Worm (Caenorhabditis elegans): Measurements from ENCODE around the gene flp-15.

Gene flp-15

DNA sequence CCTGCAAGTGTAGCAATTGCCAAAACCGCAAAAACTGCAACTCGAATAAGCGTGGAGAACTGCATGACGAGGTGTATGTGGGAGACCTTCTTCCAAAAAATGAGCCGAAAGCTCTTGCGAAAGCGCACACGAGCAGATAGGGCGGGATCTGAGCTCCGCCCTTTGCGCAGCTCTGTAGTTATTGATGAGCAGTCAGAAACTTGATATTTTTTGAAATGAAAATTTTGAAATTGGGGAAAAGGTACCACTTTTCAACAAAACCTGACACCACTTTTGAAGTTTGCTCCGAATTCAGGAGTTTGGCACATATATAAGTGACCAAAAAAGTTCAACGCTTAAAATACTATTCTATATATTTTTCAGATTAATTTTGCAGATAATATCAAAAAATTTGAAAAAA lies at the start of gene flp-15:
TSS of gene flp-15 (minus strand) at position 101 of the 400 bp plus-strand sequence.
- TF ChIP-seq ztf-29 (GFP tag; IDR thresholded peaks at IDR 0.05) (no peak), T22C8.4 (GFP tag; IDR thresholded peaks at IDR 0.05) (no peak), ref-1 (GFP tag; conservative IDR thresholded peaks at IDR 0.05) (no peak), ztf-23 (GFP tag; IDR thresholded peaks at IDR 0.05) (no peak), flt-1 (GFP tag; IDR thresholded peaks at IDR 0.05) (no peak), tab-1 (GFP tag; IDR thresholded peaks at IDR 0.05) (no peak), cog-1 (tag; optimal IDR thresholded peaks at IDR 0.05) (no peak), med-1 (GFP tag; optimal IDR thresholded peaks at IDR 0.05; ENCODE audit: insufficient read depth) (no peak), klf-2 (GFP tag; conservative IDR thresholded peaks at IDR 0.05) (no peak)

DNA sequence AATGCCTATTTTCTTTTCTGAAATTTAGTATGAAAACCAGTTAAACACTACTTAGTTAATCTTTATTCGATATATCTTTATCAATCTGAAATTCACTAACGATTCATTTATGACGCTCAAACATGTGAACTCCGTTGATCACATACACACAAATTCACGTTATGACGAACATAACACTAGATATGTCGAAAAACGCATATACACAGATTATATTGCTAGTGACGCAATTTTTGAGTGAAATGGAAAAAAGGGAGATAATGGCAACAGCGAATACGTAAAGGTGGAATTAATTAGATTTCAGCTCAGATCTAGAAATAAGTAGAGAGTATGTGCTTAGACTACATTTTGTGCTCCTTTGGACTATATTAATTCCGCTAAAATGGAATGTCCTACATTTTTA lies 49.2 kb upstream of the flp-15 start:
- TF ChIP-seq med-1 (GFP tag; optimal IDR thresholded peaks at IDR 0.05; ENCODE audit: insufficient read depth): no peak
- no peak for TF ChIP-seq T22C8.4 (GFP tag; IDR thresholded peaks at IDR 0.05)
- no peak for TF ChIP-seq tab-1 (GFP tag; IDR thresholded peaks at IDR 0.05)
- TF ChIP-seq ref-1 (GFP tag; conservative IDR thresholded peaks at IDR 0.05): no peak
- no peak for TF ChIP-seq klf-2 (GFP tag; conservative IDR thresholded peaks at IDR 0.05)
- no peak for TF ChIP-seq flt-1 (GFP tag; IDR thresholded peaks at IDR 0.05)
- TF ChIP-seq cog-1 (tag; optimal IDR thresholded peaks at IDR 0.05): no peak
- no peak for TF ChIP-seq ztf-29 (GFP tag; IDR thresholded peaks at IDR 0.05)
- TF ChIP-seq ztf-23 (GFP tag; IDR thresholded peaks at IDR 0.05): no peak

DNA sequence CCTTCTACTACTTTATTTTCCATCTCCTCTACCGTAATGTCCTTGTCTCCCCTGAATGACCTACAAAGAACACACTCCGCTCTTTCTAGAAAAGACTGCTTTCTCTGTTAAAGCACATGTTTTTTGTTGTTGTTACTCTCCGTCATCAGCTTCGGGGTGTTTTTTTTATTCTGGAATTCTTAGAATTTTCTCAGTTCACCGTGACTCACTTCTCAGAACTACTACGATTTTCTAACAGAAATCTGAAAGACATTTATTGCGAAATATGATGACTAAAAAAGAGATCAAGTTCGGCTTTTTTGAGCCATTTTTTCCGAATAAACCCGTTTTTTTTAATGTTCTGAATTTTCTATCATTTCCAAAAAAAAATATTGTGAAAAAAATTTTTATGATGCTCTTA lies 48.6 kb upstream of the flp-15 start:
- TF ChIP-seq klf-2 (GFP tag; conservative IDR thresholded peaks at IDR 0.05) (no peak), flt-1 (GFP tag; IDR thresholded peaks at IDR 0.05) (no peak), cog-1 (tag; optimal IDR thresholded peaks at IDR 0.05) (no peak)

DNA sequence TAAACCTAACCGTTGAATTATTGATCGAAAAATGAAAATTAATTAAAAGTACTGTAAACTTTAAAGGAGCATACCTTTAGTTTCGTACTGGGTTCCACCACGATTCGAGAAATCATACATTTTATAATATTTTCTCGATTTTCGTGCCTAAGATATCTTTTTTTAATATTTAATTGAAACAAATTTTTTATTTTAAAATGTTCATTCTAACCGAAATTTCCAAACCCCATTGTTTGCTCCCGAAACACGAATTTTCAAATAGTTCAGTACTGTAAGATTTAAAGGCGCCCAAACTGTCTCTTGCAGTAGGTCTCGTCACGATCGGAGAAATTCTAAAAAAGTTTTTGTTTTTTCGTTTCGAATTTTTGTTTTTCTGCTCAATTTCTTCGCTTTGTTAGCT lies 47.3 kb upstream of the flp-15 start:
- no peak for TF ChIP-seq T22C8.4 (GFP tag; IDR thresholded peaks at IDR 0.05)
- no peak for TF ChIP-seq klf-2 (GFP tag; conservative IDR thresholded peaks at IDR 0.05)
- TF ChIP-seq med-1 (GFP tag; optimal IDR thresholded peaks at IDR 0.05; ENCODE audit: insufficient read depth): no peak
- TF ChIP-seq ztf-29 (GFP tag; IDR thresholded peaks at IDR 0.05): no peak
- TF ChIP-seq flt-1 (GFP tag; IDR thresholded peaks at IDR 0.05): no peak
- TF ChIP-seq ref-1 (GFP tag; conservative IDR thresholded peaks at IDR 0.05): no peak
- TF ChIP-seq cog-1 (tag; optimal IDR thresholded peaks at IDR 0.05): no peak
- TF ChIP-seq tab-1 (GFP tag; IDR thresholded peaks at IDR 0.05): no peak
- no peak for TF ChIP-seq ztf-23 (GFP tag; IDR thresholded peaks at IDR 0.05)

DNA sequence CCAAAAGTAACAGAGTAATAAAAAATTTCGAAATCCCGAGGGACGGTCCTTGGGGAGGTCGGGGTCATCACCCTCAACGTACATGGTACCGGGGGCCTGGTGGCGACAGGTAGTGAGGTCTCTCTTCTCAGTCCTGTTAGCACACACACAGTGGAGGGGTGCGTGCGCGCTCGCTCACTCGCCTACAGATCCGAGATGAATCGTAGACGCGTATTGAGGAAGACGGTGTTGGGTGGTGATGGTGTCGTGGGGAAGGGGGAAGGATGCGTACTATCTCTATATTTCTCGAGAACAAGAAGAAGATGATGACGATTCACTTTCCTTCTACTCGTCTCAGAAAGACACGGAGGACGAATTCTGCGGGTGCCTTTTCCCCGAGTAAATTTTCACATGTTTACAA lies 46.2 kb upstream of the flp-15 start:
- TF ChIP-seq klf-2 (GFP tag; conservative IDR thresholded peaks at IDR 0.05) (no peak), flt-1 (GFP tag; IDR thresholded peaks at IDR 0.05) (0 out of 2 replicates have a peak, but pooled peaks have one; percentile 47)

DNA sequence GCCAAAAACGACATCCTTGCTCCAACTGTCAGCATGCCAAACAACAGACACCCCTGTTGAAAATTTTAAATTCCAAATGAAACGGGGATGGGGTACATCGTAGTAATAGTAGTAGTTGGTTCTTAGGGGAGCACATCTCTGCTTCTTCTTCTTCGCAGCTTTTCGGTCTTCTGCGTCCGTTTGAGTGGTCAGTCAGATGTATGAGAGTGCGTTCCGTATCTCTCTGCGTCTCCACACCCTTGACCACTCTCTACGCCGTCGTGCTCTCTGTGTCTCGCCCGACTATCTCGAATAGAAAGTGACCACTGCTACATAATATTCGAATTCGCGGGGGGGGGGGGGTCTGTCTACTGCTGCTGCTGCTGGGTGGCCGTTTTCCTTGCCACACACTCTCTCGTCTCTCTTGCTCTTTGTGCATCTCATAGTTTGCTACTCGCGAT lies 45.2 kb upstream of the flp-15 start:
- TF ChIP-seq flt-1 (GFP tag; IDR thresholded peaks at IDR 0.05) (0 out of 2 replicates have a peak, but pooled peaks have one; percentile 57), med-1 (GFP tag; optimal IDR thresholded peaks at IDR 0.05; ENCODE audit: insufficient read depth) (no peak), ztf-23 (GFP tag; IDR thresholded peaks at IDR 0.05) (no peak), ref-1 (GFP tag; conservative IDR thresholded peaks at IDR 0.05) (no peak), tab-1 (GFP tag; IDR thresholded peaks at IDR 0.05) (no peak), klf-2 (GFP tag; conservative IDR thresholded peaks at IDR 0.05) (no peak), ztf-29 (GFP tag; IDR thresholded peaks at IDR 0.05) (no peak), cog-1 (tag; optimal IDR thresholded peaks at IDR 0.05) (peak; percentile 66), T22C8.4 (GFP tag; IDR thresholded peaks at IDR 0.05) (no peak)

DNA sequence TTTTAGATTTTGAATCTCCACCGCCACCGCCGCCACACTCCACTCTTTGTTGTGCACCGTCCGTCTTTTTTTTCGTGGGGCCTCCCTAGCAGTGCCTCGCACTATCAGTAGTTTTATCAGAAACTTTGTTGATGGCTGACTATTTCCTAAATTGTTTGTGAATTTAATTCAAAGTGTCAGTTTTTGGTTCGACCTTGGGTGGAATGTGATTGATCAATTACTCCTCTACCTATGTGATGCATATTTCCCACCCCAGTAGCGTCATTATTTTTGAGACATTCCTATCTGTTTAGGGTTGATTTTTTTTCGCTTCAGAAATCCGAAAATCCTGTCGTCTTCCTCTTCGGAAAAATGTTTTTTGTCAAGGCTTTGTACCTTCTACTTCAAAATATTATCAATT lies 43.0 kb upstream of the flp-15 start:
- no peak for TF ChIP-seq klf-2 (GFP tag; conservative IDR thresholded peaks at IDR 0.05)
- TF ChIP-seq med-1 (GFP tag; optimal IDR thresholded peaks at IDR 0.05; ENCODE audit: insufficient read depth): no peak
- no peak for TF ChIP-seq ztf-23 (GFP tag; IDR thresholded peaks at IDR 0.05)
- peak; percentile 30; the same call in 1 of the 2 replicates for TF ChIP-seq flt-1 (GFP tag; IDR thresholded peaks at IDR 0.05)

DNA sequence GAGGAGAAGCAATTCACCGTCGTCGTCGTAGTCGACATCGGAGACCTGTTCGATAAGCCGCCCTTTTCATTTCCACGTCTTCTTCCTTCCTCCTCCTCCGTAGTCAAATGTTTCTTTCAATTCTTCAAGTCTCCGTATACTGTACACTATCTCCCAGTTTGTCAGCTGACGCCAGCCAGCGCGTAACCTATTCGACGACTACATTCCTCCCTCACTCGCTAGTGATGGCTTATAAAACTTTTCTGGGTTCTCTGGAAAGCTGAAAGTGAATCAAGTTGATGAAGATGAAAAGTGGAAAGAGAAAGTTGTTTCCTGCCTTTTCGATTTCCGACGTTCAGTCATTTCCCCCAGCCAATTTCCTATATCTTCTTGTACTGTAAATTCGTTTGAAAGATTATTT lies 41.5 kb upstream of the flp-15 start:
- no peak for TF ChIP-seq med-1 (GFP tag; optimal IDR thresholded peaks at IDR 0.05; ENCODE audit: insufficient read depth)
- no peak for TF ChIP-seq flt-1 (GFP tag; IDR thresholded peaks at IDR 0.05)
- TF ChIP-seq ztf-23 (GFP tag; IDR thresholded peaks at IDR 0.05): no peak
- TF ChIP-seq tab-1 (GFP tag; IDR thresholded peaks at IDR 0.05): no peak
- TF ChIP-seq ref-1 (GFP tag; conservative IDR thresholded peaks at IDR 0.05): no peak
- no peak for TF ChIP-seq T22C8.4 (GFP tag; IDR thresholded peaks at IDR 0.05)
- no peak for TF ChIP-seq cog-1 (tag; optimal IDR thresholded peaks at IDR 0.05)
- TF ChIP-seq klf-2 (GFP tag; conservative IDR thresholded peaks at IDR 0.05): no peak

DNA sequence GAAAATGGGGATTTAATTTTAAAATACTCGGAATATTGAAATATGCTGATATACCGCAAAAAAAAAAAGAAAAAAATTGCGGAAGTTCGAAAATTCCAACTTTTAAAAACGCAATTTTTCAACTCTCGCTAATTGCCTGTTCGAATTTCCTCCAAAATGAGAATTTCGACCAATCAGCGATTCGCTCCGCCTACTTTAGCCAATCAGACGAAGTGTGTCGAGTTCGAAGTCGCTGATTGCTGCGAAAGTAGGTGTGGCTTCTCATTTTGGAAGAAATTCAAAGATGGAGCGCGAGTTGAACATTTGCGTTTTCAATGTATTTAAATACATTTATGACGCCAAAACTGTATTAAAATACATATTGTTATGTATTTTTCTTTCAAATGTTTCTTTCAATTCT lies 40.8 kb upstream of the flp-15 start:
- TF ChIP-seq T22C8.4 (GFP tag; IDR thresholded peaks at IDR 0.05): no peak
- TF ChIP-seq ref-1 (GFP tag; conservative IDR thresholded peaks at IDR 0.05): no peak
- no peak for TF ChIP-seq ztf-23 (GFP tag; IDR thresholded peaks at IDR 0.05)
- TF ChIP-seq tab-1 (GFP tag; IDR thresholded peaks at IDR 0.05): no peak
- no peak for TF ChIP-seq klf-2 (GFP tag; conservative IDR thresholded peaks at IDR 0.05)
- no peak for TF ChIP-seq med-1 (GFP tag; optimal IDR thresholded peaks at IDR 0.05; ENCODE audit: insufficient read depth)
- TF ChIP-seq ztf-29 (GFP tag; IDR thresholded peaks at IDR 0.05): no peak
- TF ChIP-seq cog-1 (tag; optimal IDR thresholded peaks at IDR 0.05): no peak
- TF ChIP-seq flt-1 (GFP tag; IDR thresholded peaks at IDR 0.05): no peak

DNA sequence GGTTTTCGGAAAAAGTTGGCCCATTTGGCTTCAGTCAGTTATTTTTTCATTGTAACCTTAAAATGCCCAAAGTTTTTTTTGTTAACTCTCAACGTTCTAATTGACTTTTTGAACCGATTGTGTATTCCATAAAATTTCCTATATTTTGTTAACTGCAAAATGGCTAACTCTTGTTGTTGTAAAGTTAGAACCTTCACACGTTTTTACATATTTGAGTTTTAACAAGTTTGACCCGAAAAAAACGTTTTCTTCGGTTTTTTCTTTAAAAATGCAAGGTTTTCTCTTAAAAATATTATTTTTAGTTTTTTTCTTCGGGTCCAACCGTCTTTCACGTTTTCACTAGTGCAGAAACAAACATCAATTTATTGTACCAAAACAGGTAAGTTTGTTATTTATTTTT lies 34.1 kb upstream of the flp-15 start, which contains the start of gene lit-1:
TSS of gene lit-1 (plus strand) at position 301 of the 400 bp plus-strand sequence.
- TF ChIP-seq ztf-23 (GFP tag; IDR thresholded peaks at IDR 0.05) (no peak), cog-1 (tag; optimal IDR thresholded peaks at IDR 0.05) (no peak), flt-1 (GFP tag; IDR thresholded peaks at IDR 0.05) (no peak), klf-2 (GFP tag; conservative IDR thresholded peaks at IDR 0.05) (no peak), ref-1 (GFP tag; conservative IDR thresholded peaks at IDR 0.05) (no peak), ztf-29 (GFP tag; IDR thresholded peaks at IDR 0.05) (no peak), tab-1 (GFP tag; IDR thresholded peaks at IDR 0.05) (no peak), med-1 (GFP tag; optimal IDR thresholded peaks at IDR 0.05; ENCODE audit: insufficient read depth) (no peak), T22C8.4 (GFP tag; IDR thresholded peaks at IDR 0.05) (no peak)

All from whole organism, midembryonic.